Worm (Caenorhabditis elegans) whole organism, young adult: Measurements from ENCODE around the gene C43H6.12.

Experiments
- B0035.1 ChIP-seq: sonication (generic microtip); optimal IDR thresholded peaks from 2 replicates; lab custom pipeline; 2016; ENCODE audit warnings: missing genetic modification characterization, mild to moderate bottlenecking, missing compliant biosample characterization, missing genotype, missing genetic modification reagents
- B0261.1 ChIP-seq: sonication (generic microtip); optimal IDR thresholded peaks from 2 replicates; lab custom pipeline; 2016; ENCODE audit warnings: mild to moderate bottlenecking, missing genetic modification characterization, moderate library complexity, missing compliant biosample characterization
- B0336.3 ChIP-seq: fragments of 200-800 bp; sonication (Bioruptor generic); IDR thresholded peaks from 2 replicates; pipeline ENCODE4 v1.3.6; 2022; ENCODE audit warnings: missing genetic modification characterization, missing compliant biosample characterization
- F22D6.2 ChIP-seq: sonication (generic microtip); optimal IDR thresholded peaks from 2 replicates; lab custom pipeline; 2016; ENCODE audit warnings: mild to moderate bottlenecking, missing genetic modification characterization, missing compliant biosample characterization
- F23B12.7 ChIP-seq: sonication (generic microtip); optimal IDR thresholded peaks from 2 replicates; lab custom pipeline; 2017; ENCODE audit warnings: missing genetic modification characterization, mild to moderate bottlenecking, missing compliant biosample characterization, antibody characterized with exemption, moderate library complexity; ENCODE audit not compliant: insufficient read depth
- F37B4.10 ChIP-seq: fragments of 200-800 bp; sonication (Bioruptor generic); IDR thresholded peaks from 2 replicates; pipeline ENCODE4 v1.3.6; 2022; ENCODE audit warnings: missing genetic modification characterization, missing compliant biosample characterization
- F55B11.4 ChIP-seq: sonication (generic microtip); optimal IDR thresholded peaks from 2 replicates; lab custom pipeline; 2016; ENCODE audit warnings: missing compliant biosample characterization, missing genetic modification characterization, borderline replicate concordance; ENCODE audit not compliant: insufficient read depth
- F57A8.1 ChIP-seq: fragments of 200-800 bp; sonication (Bioruptor generic); optimal IDR thresholded peaks from 2 replicates; lab custom pipeline; 2018; ENCODE audit warnings: mild to moderate bottlenecking, missing genetic modification characterization, moderate library complexity, missing compliant biosample characterization
- Y53F4B.3 ChIP-seq: fragments of 200-800 bp; sonication (Bioruptor generic); IDR thresholded peaks from 2 replicates; pipeline ENCODE4 v1.3.6; 2022; ENCODE audit warnings: missing genetic modification reagents, missing genetic modification characterization, missing compliant biosample characterization
- Y56A3A.18 ChIP-seq: fragments of 200-800 bp; sonication (Bioruptor generic); IDR thresholded peaks from 2 replicates; pipeline ENCODE4 v1.3.6; 2022; ENCODE audit warnings: missing genetic modification reagents, missing genetic modification characterization, missing compliant biosample characterization
- Y67H2A.10 ChIP-seq: fragments of 200-800 bp; sonication (Bioruptor generic); conservative IDR thresholded peaks from 2 replicates; pipeline ENCODE4 v1.3.6; 2022; ENCODE audit warnings: missing genetic modification reagents, missing genetic modification characterization, missing compliant biosample characterization
- Y95B8A.8 ChIP-seq: fragments of 200-800 bp; sonication (Bioruptor generic); IDR thresholded peaks from 2 replicates; pipeline ENCODE4 v1.3.6; 2022; ENCODE audit warnings: missing genetic modification reagents, missing genetic modification characterization, missing compliant biosample characterization
- ZK185.1 ChIP-seq: sonication (generic microtip); optimal IDR thresholded peaks from 2 replicates; lab custom pipeline; 2016; ENCODE audit warnings: mild to moderate bottlenecking, missing genetic modification characterization, missing compliant biosample characterization; ENCODE audit not compliant: poor library complexity, severe bottlenecking
- akir-1 ChIP-seq: fragments of 200-800 bp; sonication (Bioruptor generic); optimal IDR thresholded peaks from 2 replicates; lab custom pipeline; 2018; ENCODE audit warnings: mild to moderate bottlenecking, missing genetic modification characterization, moderate library complexity, missing compliant biosample characterization
- aptf-3 ChIP-seq: fragments of 200-800 bp; sonication (Bioruptor generic); IDR thresholded peaks from 2 replicates; pipeline ENCODE4 v1.3.6; 2022; ENCODE audit warnings: missing genetic modification characterization, missing compliant biosample characterization
- attf-6 ChIP-seq: fragments of 200-800 bp; sonication (Bioruptor generic); IDR thresholded peaks from 2 replicates; pipeline ENCODE4 v1.3.6; 2022; ENCODE audit warnings: missing genetic modification reagents, missing genetic modification characterization, missing compliant biosample characterization
- bed-2 ChIP-seq: fragments of 200-800 bp; sonication (Bioruptor generic); IDR thresholded peaks from 2 replicates; pipeline ENCODE4 v1.3.6; 2022; ENCODE audit warnings: missing genetic modification reagents, missing genetic modification characterization, missing compliant biosample characterization
- ceh-27 ChIP-seq: fragments of 200-800 bp; sonication (Bioruptor generic); optimal IDR thresholded peaks from 2 replicates; lab custom pipeline; 2018; ENCODE audit warnings: mild to moderate bottlenecking, missing genetic modification characterization, moderate library complexity, missing compliant biosample characterization
- ceh-40 ChIP-seq: fragments of 200-800 bp; sonication (Bioruptor generic); IDR thresholded peaks from 2 replicates; pipeline ENCODE4 v1.3.6; 2022; ENCODE audit warnings: missing genetic modification characterization, missing compliant biosample characterization
- ceh-79 ChIP-seq: sonication (generic microtip); optimal IDR thresholded peaks from 2 replicates; lab custom pipeline; 2017; ENCODE audit warnings: mild to moderate bottlenecking, missing genetic modification characterization, missing compliant biosample characterization
- him-1 ChIP-seq: sonication (generic microtip); optimal IDR thresholded peaks from 2 replicates; lab custom pipeline; 2016; ENCODE audit warnings: missing genotype, missing genetic modification reagents, missing genetic modification characterization, missing compliant biosample characterization
- hlh-12 ChIP-seq: sonication (generic microtip); optimal IDR thresholded peaks from 2 replicates; lab custom pipeline; 2016; ENCODE audit warnings: missing genetic modification characterization, missing compliant biosample characterization
- hlh-26 ChIP-seq: fragments of 200-800 bp; sonication (Bioruptor generic); conservative IDR thresholded peaks from 2 replicates; pipeline ENCODE4 v1.3.6; 2022; ENCODE audit warnings: missing genetic modification reagents, missing genetic modification characterization, missing compliant biosample characterization
- hmg-1.2 ChIP-seq: fragments of 200-800 bp; sonication (Bioruptor generic); IDR thresholded peaks from 2 replicates; pipeline ENCODE4 v1.3.6; 2022; ENCODE audit warnings: missing genetic modification reagents, missing genetic modification characterization, missing compliant biosample characterization
- hmg-20 ChIP-seq: fragments of 200-800 bp; sonication (Bioruptor generic); IDR thresholded peaks from 2 replicates; pipeline ENCODE4 v1.3.6; 2022; ENCODE audit warnings: missing genetic modification reagents, missing genetic modification characterization, missing compliant biosample characterization
- let-526 ChIP-seq: fragments of 200-800 bp; sonication (Bioruptor generic); IDR thresholded peaks from 2 replicates; pipeline ENCODE4 v1.3.6; 2022; ENCODE audit warnings: missing genetic modification reagents, missing genetic modification characterization, missing compliant biosample characterization
- lin-35 ChIP-seq, 3 experiments: fragments of 150-350 bp in 2 of 3; sonication (generic microtip) in 1 of 3; optimal IDR thresholded peaks; 2 replicates each; lab custom pipeline; 2014 to 2018; ENCODE audit warnings: missing biosample characterization in 3 of 3, missing genetic modification characterization in 3 of 3, missing genetic modification reagents in 3 of 3
- lsy-27 ChIP-seq: sonication (generic microtip); optimal IDR thresholded peaks from 2 replicates; lab custom pipeline; 2017; ENCODE audit warnings: missing genetic modification characterization, mild to moderate bottlenecking, missing compliant biosample characterization, antibody characterized with exemption, missing genotype, borderline replicate concordance; ENCODE audit not compliant: insufficient read depth
- madf-6 ChIP-seq: fragments of 200-800 bp; sonication (Bioruptor generic); IDR thresholded peaks from 2 replicates; pipeline ENCODE4 v1.3.6; 2022; ENCODE audit warnings: missing genetic modification reagents, missing genetic modification characterization, missing compliant biosample characterization
- madf-8 ChIP-seq: fragments of 200-800 bp; sonication (Bioruptor generic); conservative IDR thresholded peaks from 2 replicates; pipeline ENCODE4 v1.3.6; 2022; ENCODE audit warnings: missing genetic modification reagents, missing genetic modification characterization, missing compliant biosample characterization
- mcd-1 ChIP-seq: fragments of 200-800 bp; sonication (Bioruptor generic); IDR thresholded peaks from 2 replicates; pipeline ENCODE4 v1.3.6; 2022; ENCODE audit warnings: missing genetic modification reagents, missing genetic modification characterization, missing compliant biosample characterization
- mes-4 ChIP-seq: sonication (generic microtip); optimal IDR thresholded peaks from 2 replicates; lab custom pipeline; 2016; ENCODE audit warnings: missing genotype, missing genetic modification characterization, missing compliant biosample characterization
- nfya-1 ChIP-seq: sonication (generic microtip); optimal IDR thresholded peaks from 2 replicates; lab custom pipeline; 2017; ENCODE audit warnings: antibody characterized with exemption, missing compliant biosample characterization, missing genetic modification characterization, borderline replicate concordance; ENCODE audit not compliant: insufficient read depth
- nhr-120 ChIP-seq: fragments of 200-800 bp; sonication (Bioruptor generic); IDR thresholded peaks from 2 replicates; pipeline ENCODE4 v1.3.6; 2022; ENCODE audit warnings: missing genetic modification characterization, missing compliant biosample characterization
- nhr-27 ChIP-seq: fragments of 200-800 bp; sonication (Bioruptor generic); optimal IDR thresholded peaks from 2 replicates; lab custom pipeline; 2018; ENCODE audit warnings: mild to moderate bottlenecking, missing genetic modification characterization, moderate library complexity, missing compliant biosample characterization
- nhr-80 ChIP-seq: sonication (generic microtip); optimal IDR thresholded peaks from 2 replicates; lab custom pipeline; 2016; ENCODE audit warnings: missing genetic modification characterization, missing compliant biosample characterization
- rcor-1 ChIP-seq: fragments of 200-800 bp; sonication (Bioruptor generic); IDR thresholded peaks from 2 replicates; pipeline ENCODE4 v1.3.6; 2022; ENCODE audit warnings: missing genetic modification reagents, missing genetic modification characterization, missing compliant biosample characterization
- rpc-1 ChIP-seq, 2 experiments: fragments of 150-350 bp in 1 of 2; sonication (generic microtip) in 1 of 2; optimal IDR thresholded peaks; 2 replicates each; lab custom pipeline; 2014 to 2018; ENCODE audit warnings: missing biosample characterization in 1 of 2, missing genetic modification characterization in 1 of 2, missing genetic modification reagents in 1 of 2, missing genotype in 1 of 2
- sea-2 ChIP-seq: fragments of 200-800 bp; sonication (Bioruptor generic); IDR thresholded peaks from 2 replicates; pipeline ENCODE4 v1.3.6; 2022; ENCODE audit warnings: missing genetic modification characterization, missing compliant biosample characterization
- snpc-1.3 ChIP-seq: sonication (generic microtip); optimal IDR thresholded peaks from 2 replicates; lab custom pipeline; 2017; ENCODE audit warnings: missing genetic modification characterization, mild to moderate bottlenecking, missing compliant biosample characterization, antibody characterized with exemption, moderate library complexity, missing genotype, missing genetic modification reagents; ENCODE audit not compliant: insufficient read depth
- unc-130 ChIP-seq: sonication (generic microtip); optimal IDR thresholded peaks from 2 replicates; lab custom pipeline; 2016; ENCODE audit warnings: missing genetic modification reagents, missing genetic modification characterization, missing compliant biosample characterization
- zfh-2 ChIP-seq: fragments of 200-800 bp; sonication (Bioruptor generic); conservative IDR thresholded peaks from 2 replicates; pipeline ENCODE4 v1.3.6; 2022; ENCODE audit warnings: missing genetic modification reagents, missing genetic modification characterization, missing compliant biosample characterization
- zim-3 ChIP-seq: sonication (generic microtip); optimal IDR thresholded peaks from 2 replicates; lab custom pipeline; 2017; ENCODE audit warnings: mild to moderate bottlenecking, missing genetic modification characterization, moderate library complexity, missing compliant biosample characterization
- ztf-18 ChIP-seq: sonication (generic microtip); optimal IDR thresholded peaks from 2 replicates; lab custom pipeline; 2016; ENCODE audit warnings: missing genotype, mild to moderate bottlenecking, missing genetic modification characterization, missing compliant biosample characterization
- ztf-22 ChIP-seq: fragments of 200-800 bp; sonication (Bioruptor generic); optimal IDR thresholded peaks from 2 replicates; lab custom pipeline; 2018; ENCODE audit warnings: mild to moderate bottlenecking, missing genetic modification characterization, moderate library complexity, missing compliant biosample characterization
- ztf-25 ChIP-seq: fragments of 200-800 bp; sonication (Bioruptor generic); IDR thresholded peaks from 2 replicates; pipeline ENCODE4 v1.3.6; 2022; ENCODE audit warnings: missing genetic modification reagents, missing genetic modification characterization, missing compliant biosample characterization
- ztf-26 ChIP-seq: sonication (generic microtip); optimal IDR thresholded peaks from 2 replicates; lab custom pipeline; 2017; ENCODE audit warnings: missing genetic modification characterization, missing compliant biosample characterization
- ztf-28 ChIP-seq: fragments of 200-800 bp; sonication (Bioruptor generic); IDR thresholded peaks from 2 replicates; pipeline ENCODE4 v1.3.6; 2022; ENCODE audit warnings: missing genetic modification reagents, missing genetic modification characterization, missing compliant biosample characterization

Gene C43H6.12

DNA sequence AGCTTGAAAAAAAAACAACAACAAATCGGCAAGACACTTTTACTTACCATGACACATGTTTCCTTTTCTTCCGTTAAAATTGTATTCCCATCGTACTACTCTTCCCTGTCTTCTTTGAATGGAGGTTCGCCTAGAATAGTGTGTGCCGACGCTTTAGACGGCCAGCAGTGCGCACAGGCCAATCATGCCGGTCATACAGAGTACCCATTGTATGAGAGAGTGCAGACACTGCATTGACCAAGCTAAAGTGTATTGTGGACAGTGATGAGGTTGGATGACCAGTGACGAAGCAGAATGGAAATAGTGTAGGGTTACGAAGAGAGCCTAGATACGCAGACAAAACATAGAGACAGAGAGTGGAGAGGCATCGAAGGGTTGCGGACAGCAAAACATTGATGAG, 7.5 kb upstream of the C43H6.12 start, which contains the start of gene dhhc-9 (continued):
- no peak for TF ChIP-seq nfya-1 (tag; lab: Kevin White, UChicago)
- TF ChIP-seq ztf-26 (tag; lab: Kevin White, UChicago): no peak
- TF ChIP-seq let-526 (GFP tag; lab: Robert Waterston, UW): no peak
- TF ChIP-seq unc-130 (GFP tag; lab: Kevin White, UChicago): no peak
- TF ChIP-seq lin-35 (GFP tag; optimal IDR thresholded peaks at IDR 0.05; lab: Kevin White, UChicago): no peak
- no peak for TF ChIP-seq F57A8.1 (GFP tag; lab: Kevin White, UChicago)
- no peak for TF ChIP-seq ztf-28
- peak; percentile 24; the same call in 1 of the 2 replicates for TF ChIP-seq hmg-20 (GFP tag; lab: Robert Waterston, UW)
- no peak for TF ChIP-seq ztf-18 (tag; lab: Kevin White, UChicago)
- TF ChIP-seq nhr-120: no peak
- no peak for TF ChIP-seq Y53F4B.3 (GFP tag; lab: Robert Waterston, UW)
- no peak for TF ChIP-seq rpc-1 (optimal IDR thresholded peaks at IDR 0.05; lab: Kevin White, UChicago)
- TF ChIP-seq rpc-1 (tag; optimal IDR thresholded peaks at IDR 0.05; lab: Kevin White, UChicago): no peak
- TF ChIP-seq Y95B8A.8 (GFP tag; lab: Robert Waterston, UW): no peak
- 0 out of 2 replicates have a peak, but pooled peaks have one; percentile 70 for TF ChIP-seq Y56A3A.18
- peak; percentile 33 for TF ChIP-seq ZK185.1 (tag; lab: Kevin White, UChicago)
- no peak for TF ChIP-seq attf-6 (GFP tag; lab: Robert Waterston, UW)
- TF ChIP-seq lsy-27: no peak
- no peak for TF ChIP-seq rcor-1
- TF ChIP-seq F23B12.7 (tag; lab: Kevin White, UChicago): no peak
- no peak for TF ChIP-seq F55B11.4 (tag; lab: Kevin White, UChicago)
- no peak for TF ChIP-seq snpc-1.3 (tag; lab: Kevin White, UChicago)
- TF ChIP-seq Y67H2A.10 (GFP tag; lab: Robert Waterston, UW): no peak
- no peak for TF ChIP-seq aptf-3
- TF ChIP-seq bed-2: no peak
- no peak for TF ChIP-seq nhr-27 (tag; lab: Kevin White, UChicago)
- no peak for TF ChIP-seq zfh-2
- no peak for TF ChIP-seq ceh-79 (tag; lab: Kevin White, UChicago)
- no peak for TF ChIP-seq B0035.1 (tag; lab: Kevin White, UChicago)
- no peak for TF ChIP-seq B0261.1 (tag; lab: Kevin White, UChicago)
- no peak for TF ChIP-seq ceh-27 (GFP tag; lab: Kevin White, UChicago)
- no peak for TF ChIP-seq mes-4 (tag; lab: Kevin White, UChicago)
- TF ChIP-seq ztf-22 (GFP tag; lab: Kevin White, UChicago): no peak
- no peak for TF ChIP-seq madf-8 (GFP tag; lab: Robert Waterston, UW)
- TF ChIP-seq sea-2 (GFP tag; lab: Robert Waterston, UW): no peak
- 0 out of 2 replicates have a peak, but pooled peaks have one; percentile 11 for TF ChIP-seq madf-6 (GFP tag; lab: Robert Waterston, UW)
- no peak for TF ChIP-seq him-1 (tag; lab: Kevin White, UChicago)
- no peak for TF ChIP-seq akir-1 (GFP tag; lab: Kevin White, UChicago)
- TF ChIP-seq hmg-1.2 (GFP tag; lab: Robert Waterston, UW): peak; percentile 97
- TF ChIP-seq F22D6.2 (tag; lab: Kevin White, UChicago): no peak
- no peak for TF ChIP-seq F37B4.10
- TF ChIP-seq hlh-12 (tag; lab: Kevin White, UChicago): no peak
- TF ChIP-seq zim-3 (tag; lab: Kevin White, UChicago): no peak
- no peak for TF ChIP-seq ztf-25 (GFP tag; lab: Robert Waterston, UW)
- peak; percentile 52 for TF ChIP-seq nhr-80 (tag; lab: Kevin White, UChicago)
- no peak for TF ChIP-seq ceh-40 (GFP tag; lab: Robert Waterston, UW)
- TF ChIP-seq hlh-26 (GFP tag; lab: Robert Waterston, UW): no peak
- no peak for TF ChIP-seq mcd-1 (GFP tag; lab: Robert Waterston, UW)
- no peak for TF ChIP-seq B0336.3
